Fruit fly (Drosophila melanogaster): ENCODE measurements around the gene Pmi.
A peak's percentile ranks its signal among the peaks of the same experiment; 100 is the strongest.

The Pmi gene

DNA sequence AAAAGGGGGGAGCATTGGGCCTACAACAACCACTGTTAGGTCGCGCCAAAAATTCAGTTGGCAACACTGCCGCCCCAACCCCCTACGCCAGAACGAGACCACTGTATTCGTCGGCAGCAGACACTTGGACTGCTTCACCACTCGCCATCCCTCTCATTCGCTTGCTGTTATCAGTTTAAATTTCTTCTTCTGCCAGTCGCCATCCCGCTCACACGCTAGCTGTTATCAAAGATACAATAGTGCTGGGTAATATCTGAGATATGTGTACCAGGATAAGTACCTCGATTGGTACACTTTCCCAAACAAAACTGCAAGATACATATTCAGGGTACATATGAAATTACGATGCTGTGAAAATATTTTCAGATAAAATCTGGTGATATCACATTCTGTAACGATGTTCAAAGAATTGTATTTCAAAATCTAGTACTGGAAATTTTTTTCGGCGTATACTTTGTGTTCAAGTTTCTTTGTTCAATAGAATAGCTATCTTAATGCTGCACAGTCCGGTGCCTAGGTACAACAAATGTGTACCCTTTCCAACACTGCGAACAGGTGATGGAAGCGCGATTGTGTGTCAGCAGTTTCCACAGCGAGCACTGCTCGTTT, 8.9 kb upstream of the Pmi start (continued):
- peak; percentile 97 for TF ChIP-seq CG8478 (optimal IDR thresholded peaks at IDR 0.05)
- peak; percentile 100 for TF ChIP-seq CG10321 (GFP tag; IDR thresholded peaks at IDR 0.05)
- peak; percentile 19 for TF ChIP-seq ab (GFP tag; optimal IDR thresholded peaks at IDR 0.05)
- TF ChIP-seq CG14014 (GFP tag; IDR thresholded peaks at IDR 0.05): peak; percentile 68
- no peak for TF ChIP-seq aop (GFP tag; IDR thresholded peaks at IDR 0.05)
- TF ChIP-seq Doc2 (GFP tag; IDR thresholded peaks at IDR 0.05): no peak
- peak; percentile 64 for TF ChIP-seq CG32767 (GFP tag; IDR thresholded peaks at IDR 0.05)
- TF ChIP-seq CG11247 (GFP tag; IDR thresholded peaks at IDR 0.05): peak; percentile 68
- TF ChIP-seq sens-2 (GFP tag; IDR thresholded peaks at IDR 0.05): 0 out of 2 replicates have a peak, but pooled peaks have one; percentile 29
- TF ChIP-seq CG6683 (GFP tag; optimal IDR thresholded peaks at IDR 0.05): peak; percentile 55
- TF ChIP-seq Blimp-1 (GFP tag; optimal IDR thresholded peaks at IDR 0.05): no peak
- peak; percentile 93 for TF ChIP-seq CG12769 (tag; optimal IDR thresholded peaks at IDR 0.05)
- TF ChIP-seq CG18764 (GFP tag; optimal IDR thresholded peaks at IDR 0.05): peak; percentile 60
- peak; percentile 80 for TF ChIP-seq pnt (GFP tag; optimal IDR thresholded peaks at IDR 0.05)
- TF ChIP-seq Scr (GFP tag; IDR thresholded peaks at IDR 0.05; ENCODE audit: partially characterized antibody): no peak
- no peak for TF ChIP-seq sna (GFP tag; IDR thresholded peaks at IDR 0.05; ENCODE audit: partially characterized antibody)
- TF ChIP-seq insv (GFP tag; optimal IDR thresholded peaks at IDR 0.05): peak in 1 of 2 experiments; percentile 75
- no peak for TF ChIP-seq CG12071 (GFP tag; optimal IDR thresholded peaks at IDR 0.05)
- no peak for TF ChIP-seq CG2129 (GFP tag; IDR thresholded peaks at IDR 0.05; ENCODE audit: partially characterized antibody)
- TF ChIP-seq CG10267 (tag; optimal IDR thresholded peaks at IDR 0.05): peak; percentile 94
- TF ChIP-seq CG5245 (GFP tag; optimal IDR thresholded peaks at IDR 0.05): peak; percentile 46
- TF ChIP-seq CG4854 (GFP tag; optimal IDR thresholded peaks at IDR 0.05): peak; percentile 90
- TF ChIP-seq Antp (GFP tag; optimal IDR thresholded peaks at IDR 0.05): peak; percentile 89
- no peak for TF ChIP-seq CG6272 (GFP tag; IDR thresholded peaks at IDR 0.05)
- TF ChIP-seq CG18011 (GFP tag; optimal IDR thresholded peaks at IDR 0.05): peak; percentile 73
- peak; percentile 85 for TF ChIP-seq CG18619 (GFP tag; optimal IDR thresholded peaks at IDR 0.05)
- no peak for TF ChIP-seq MTF-1 (GFP tag; optimal IDR thresholded peaks at IDR 0.05; ENCODE audit: borderline replicate concordance)
- peak; percentile 92 for TF ChIP-seq CG13424 (tag; optimal IDR thresholded peaks at IDR 0.05)
- peak; percentile 89 for TF ChIP-seq nmo (GFP tag; optimal IDR thresholded peaks at IDR 0.05)
- TF ChIP-seq Neu2 (GFP tag; optimal IDR thresholded peaks at IDR 0.05; ENCODE audit: borderline replicate concordance): no peak
- peak; percentile 48; the same call in 1 of the 3 replicates for TF ChIP-seq CG11560 (tag; IDR thresholded peaks at IDR 0.05)
- TF ChIP-seq Oaz (GFP tag; IDR thresholded peaks at IDR 0.05): peak; percentile 27; the same call in 1 of the 2 replicates
- TF ChIP-seq CG11085 (GFP tag; IDR thresholded peaks at IDR 0.05): no peak
- no peak for TF ChIP-seq CG8281 (tag; optimal IDR thresholded peaks at IDR 0.05)
- TF ChIP-seq da (GFP tag; optimal IDR thresholded peaks at IDR 0.05): peak; percentile 78
- peak; percentile 71 for TF ChIP-seq CG16815 (GFP tag; optimal IDR thresholded peaks at IDR 0.05)
- TF ChIP-seq dan (GFP tag; IDR thresholded peaks at IDR 0.05): no peak
- peak; percentile 92 for TF ChIP-seq CoRest (tag; optimal IDR thresholded peaks at IDR 0.05)
- TF ChIP-seq dati (GFP tag; IDR thresholded peaks at IDR 0.05): no peak
- peak; percentile 82 for TF ChIP-seq CG9932 (GFP tag; IDR thresholded peaks at IDR 0.05)
- TF ChIP-seq trh (GFP tag; optimal IDR thresholded peaks at IDR 0.05): no peak
- TF ChIP-seq seq (GFP tag; IDR thresholded peaks at IDR 0.05): no peak
- peak; percentile 87 for TF ChIP-seq unpg (GFP tag; optimal IDR thresholded peaks at IDR 0.05)
- TF ChIP-seq br (optimal IDR thresholded peaks at IDR 0.05): no peak
- TF ChIP-seq Pdp1 (GFP tag; optimal IDR thresholded peaks at IDR 0.05): peak; percentile 76 to 78
- peak; percentile 63 for TF ChIP-seq disco-r (GFP tag; optimal IDR thresholded peaks at IDR 0.05)
- peak; percentile 67 for TF ChIP-seq Bgb (GFP tag; IDR thresholded peaks at IDR 0.05; ENCODE audit: partially characterized antibody)
- TF ChIP-seq Xbp1 (GFP tag; optimal IDR thresholded peaks at IDR 0.05): peak; percentile 80
- peak; percentile 85 for TF ChIP-seq Atf-2 (GFP tag; optimal IDR thresholded peaks at IDR 0.05)
- no peak for TF ChIP-seq CG15479 (GFP tag; optimal IDR thresholded peaks at IDR 0.05)

Measured in whole organism, embryonic.